Worm (Caenorhabditis elegans): ENCODE data around the gene fem-1.

ce11 chrIV:5544609-5545214, 7.0 kb upstream of the fem-1 start, which contains the start of gene cec-6:
- TF ChIP-seq nhr-77 (tag; optimal IDR thresholded peaks at IDR 0.05) (no peak), mdl-1 (tag; optimal IDR thresholded peaks at IDR 0.05) (no peak), egl-27 (tag; optimal IDR thresholded peaks at IDR 0.05) (no peak), elt-2 (tag; optimal IDR thresholded peaks at IDR 0.05) (no peak), ztf-4 (tag; optimal IDR thresholded peaks at IDR 0.05) (no peak), fos-1 (tag; optimal IDR thresholded peaks at IDR 0.05) (no peak), ama-1 (optimal IDR thresholded peaks at IDR 0.05) (no peak), snpc-4 (tag; optimal IDR thresholded peaks at IDR 0.05) (no peak)
